Fruit fly (Drosophila melanogaster) whole organism, prepupa: Measurements from ENCODE around the gene Naam.
A peak's percentile ranks its signal among the peaks of the same experiment; 100 is the strongest.

Experiments
- Blimp-1 ChIP-seq: fragments of 200-800 bp; sonication (Bioruptor generic); optimal IDR thresholded peaks from 3 replicates; lab custom pipeline; 2017; ENCODE audit warnings: missing biosample characterization, missing genetic modification characterization, mild to moderate bottlenecking, moderate library complexity, missing genetic modification reagents
- CG10669 ChIP-seq: fragments of 200-800 bp; sonication (Bioruptor generic); optimal IDR thresholded peaks from 3 replicates; lab custom pipeline; 2018; ENCODE audit warnings: missing biosample characterization, mild to moderate bottlenecking, missing genetic modification characterization, moderate library complexity
- CG11294 ChIP-seq: fragments of 200-800 bp; sonication (Bioruptor generic); IDR thresholded peaks from 2 replicates; pipeline ENCODE4 v1.3.6; 2022; ENCODE audit warnings: missing biosample characterization, missing genetic modification characterization
- CG6792 ChIP-seq: fragments of 200-800 bp; sonication (Bioruptor generic); optimal IDR thresholded peaks from 3 replicates; lab custom pipeline; 2016; ENCODE audit warnings: missing biosample characterization, missing genetic modification characterization
- Hr39 ChIP-seq: fragments of 200-800 bp; sonication (Bioruptor generic); optimal IDR thresholded peaks from 2 replicates; lab custom pipeline; 2016; ENCODE audit warnings: missing biosample characterization, missing genetic modification characterization
- Met ChIP-seq: fragments of 200-800 bp; sonication (Bioruptor generic); optimal IDR thresholded peaks from 3 replicates; lab custom pipeline; 2016; ENCODE audit warnings: missing biosample characterization, missing genetic modification characterization
- Smox ChIP-seq: fragments of 200-800 bp; sonication (Bioruptor generic); optimal IDR thresholded peaks from 3 replicates; lab custom pipeline; 2016; ENCODE audit warnings: missing biosample characterization, missing genetic modification characterization
- dac ChIP-seq: fragments of 200-800 bp; sonication (Bioruptor generic); optimal IDR thresholded peaks from 2 replicates; lab custom pipeline; 2017; ENCODE audit warnings: missing biosample characterization, mild to moderate bottlenecking, missing genetic modification characterization
- lz ChIP-seq: fragments of 200-800 bp; sonication (Bioruptor generic); optimal IDR thresholded peaks from 3 replicates; lab custom pipeline; 2016; ENCODE audit warnings: missing biosample characterization, missing genetic modification characterization
- spab ChIP-seq: fragments of 200-800 bp; sonication (Bioruptor generic); optimal IDR thresholded peaks from 2 replicates; lab custom pipeline; 2017; ENCODE audit warnings: missing biosample characterization, mild to moderate bottlenecking, missing genetic modification characterization, missing genetic modification reagents
- svp ChIP-seq: fragments of 200-800 bp; sonication (Bioruptor generic); peaks from one replicate; lab custom pipeline; 2016; ENCODE audit warnings: missing biosample characterization, missing genetic modification characterization

DNA sequence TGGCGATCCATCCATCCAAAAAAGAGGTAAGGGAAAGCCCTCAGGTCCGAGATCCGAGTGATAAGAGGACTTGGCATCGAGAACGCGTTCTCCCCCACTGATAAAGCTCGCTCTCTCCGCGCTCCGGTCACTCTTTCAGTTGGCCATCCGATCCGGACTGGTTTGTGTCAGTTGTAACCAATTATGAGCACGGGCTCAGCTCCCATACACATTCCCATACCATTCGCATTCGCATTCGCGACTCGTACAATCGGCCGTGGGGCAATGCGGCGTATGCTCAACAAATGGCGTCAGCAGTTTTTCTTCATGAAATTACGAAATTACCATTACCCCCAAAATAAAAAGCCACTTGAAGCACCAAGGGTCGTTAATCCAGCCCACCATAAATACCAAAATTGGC, 46.8 kb upstream of the Naam start:
- TF ChIP-seq Hr39 (GFP tag; lab: Kevin White, UChicago) (no peak), lz (GFP tag; lab: Kevin White, UChicago) (no peak), CG11294 (GFP tag; lab: Robert Waterston, UW) (no peak), dac (GFP tag; lab: Kevin White, UChicago) (no peak), CG6792 (GFP tag; lab: Kevin White, UChicago) (no peak), Blimp-1 (GFP tag; lab: Kevin White, UChicago) (no peak), Met (no peak), spab (GFP tag; lab: Kevin White, UChicago) (no peak), svp (GFP tag; lab: Kevin White, UChicago) (peak; percentile 56), CG10669 (GFP tag; lab: Kevin White, UChicago) (no peak), Smox (GFP tag; lab: Kevin White, UChicago) (no peak)
